Worm (Caenorhabditis elegans): Measurements from ENCODE around the gene srlf-28.

DNA sequence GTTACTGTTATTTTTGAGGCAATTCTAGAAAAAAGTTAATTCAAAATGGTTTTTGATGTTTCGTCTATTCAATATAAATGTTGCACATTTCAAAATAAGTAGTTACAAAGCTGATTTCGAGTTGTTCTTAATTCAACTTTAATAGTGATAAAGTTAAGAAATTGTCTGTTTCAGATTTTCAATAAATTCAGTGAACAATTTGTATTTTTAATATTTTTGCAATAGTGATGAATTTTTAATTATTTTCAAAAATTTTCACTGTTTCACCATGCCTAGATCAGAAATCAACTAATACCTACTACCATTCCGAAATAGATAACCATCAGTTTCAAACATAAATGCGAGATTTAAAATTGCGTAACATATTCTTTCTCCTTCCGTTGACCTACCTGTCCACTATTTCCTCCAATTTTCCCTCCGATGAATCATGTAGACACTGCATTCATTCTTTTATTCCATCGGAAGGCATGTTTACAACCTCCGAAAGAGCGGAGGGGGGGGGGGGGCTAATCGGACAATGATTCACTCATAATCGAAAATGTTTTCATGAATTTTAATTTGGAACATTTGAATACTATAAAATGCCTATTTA is 46.5 kb upstream of the srlf-28 start:
- TF ChIP-seq aha-1 (tag; optimal IDR thresholded peaks at IDR 0.05) (no peak), nhr-77 (tag; optimal IDR thresholded peaks at IDR 0.05) (no peak)

Data from whole organism, L1 larva.